Worm (Caenorhabditis elegans): ENCODE data around the gene F37C12.10.

The F37C12.10 gene

ce11 chrIII:7199467-7199866 is 11.3 kb upstream of the F37C12.10 start (continued):
- TF ChIP-seq mdt-29 (GFP tag; IDR thresholded peaks at IDR 0.05) (no peak), fkh-10 (GFP tag; optimal IDR thresholded peaks at IDR 0.05) (no peak), F49E8.2 (tag; optimal IDR thresholded peaks at IDR 0.05; ENCODE audit: borderline replicate concordance) (no peak), lin-13 (GFP tag; optimal IDR thresholded peaks at IDR 0.05) (no peak), unc-39 (tag; optimal IDR thresholded peaks at IDR 0.05) (no peak), mxl-2 (GFP tag; conservative IDR thresholded peaks at IDR 0.05) (no peak)

ce11 chrIII:7198838-7199237 is 10.7 kb upstream of the F37C12.10 start, which contains the start of gene pfd-5:
TSS of gene pfd-5 (minus strand) at chrIII:7198884.
- no peak for TF ChIP-seq rbr-2 (tag; optimal IDR thresholded peaks at IDR 0.05)
- no peak for TF ChIP-seq daf-8 (GFP tag; IDR thresholded peaks at IDR 0.05)
- TF ChIP-seq lin-1 (GFP tag; IDR thresholded peaks at IDR 0.05): no peak
- no peak for TF ChIP-seq zfp-3 (GFP tag; conservative IDR thresholded peaks at IDR 0.05)
- no peak for TF ChIP-seq ceh-62 (tag; optimal IDR thresholded peaks at IDR 0.05)
- TF ChIP-seq php-3 (GFP tag; IDR thresholded peaks at IDR 0.05): no peak
- no peak for TF ChIP-seq R02D3.7 (tag; optimal IDR thresholded peaks at IDR 0.05)
- TF ChIP-seq lir-3 (tag; optimal IDR thresholded peaks at IDR 0.05): no peak
- TF ChIP-seq F37D6.2 (tag; optimal IDR thresholded peaks at IDR 0.05): no peak
- peak in 1 of 2 experiments; percentile 84 for TF ChIP-seq lsy-2 (tag; optimal IDR thresholded peaks at IDR 0.05)
- TF ChIP-seq lin-29 (GFP tag; IDR thresholded peaks at IDR 0.05): no peak
- no peak for TF ChIP-seq nhr-6 (tag; optimal IDR thresholded peaks at IDR 0.05)
- no peak for TF ChIP-seq tra-1 (GFP tag; IDR thresholded peaks at IDR 0.05)
- TF ChIP-seq egl-27 (tag; optimal IDR thresholded peaks at IDR 0.05): no peak
- no peak for TF ChIP-seq pha-4 (GFP tag; IDR thresholded peaks at IDR 0.05)
- no peak for TF ChIP-seq pha-4 (tag; optimal IDR thresholded peaks at IDR 0.05)
- TF ChIP-seq F49E8.2 (tag; optimal IDR thresholded peaks at IDR 0.05; ENCODE audit: borderline replicate concordance): no peak
- TF ChIP-seq madf-5 (GFP tag; IDR thresholded peaks at IDR 0.05): no peak
- TF ChIP-seq nhr-76 (tag; optimal IDR thresholded peaks at IDR 0.05): no peak
- TF ChIP-seq Y48G9A.11 (GFP tag; IDR thresholded peaks at IDR 0.05): no peak
- no peak for TF ChIP-seq daf-12 (tag; optimal IDR thresholded peaks at IDR 0.05)
- peak; percentile 41 for TF ChIP-seq mep-1 (tag; optimal IDR thresholded peaks at IDR 0.05)
- TF ChIP-seq ceh-28 (tag; optimal IDR thresholded peaks at IDR 0.05): no peak
- peak; percentile 98 for TF ChIP-seq mes-2 (tag; optimal IDR thresholded peaks at IDR 0.05; ENCODE audit: poor library complexity, severe bottlenecking)
- TF ChIP-seq unc-62 (GFP tag; optimal IDR thresholded peaks at IDR 0.05 in 1 of 2): no peak
- TF ChIP-seq unc-62 (tag; optimal IDR thresholded peaks at IDR 0.05): no peak
- no peak for TF ChIP-seq attf-4 (tag; optimal IDR thresholded peaks at IDR 0.05)
- TF ChIP-seq aly-2 (tag; optimal IDR thresholded peaks at IDR 0.05): no peak
- TF ChIP-seq snpc-1.2 (GFP tag; IDR thresholded peaks at IDR 0.05): no peak
- TF ChIP-seq hlh-11 (tag; optimal IDR thresholded peaks at IDR 0.05): no peak
- no peak for TF ChIP-seq snpc-4 (tag; optimal IDR thresholded peaks at IDR 0.05)
- TF ChIP-seq ces-1 (GFP tag; optimal IDR thresholded peaks at IDR 0.05): no peak
- peak; percentile 92 for TF ChIP-seq dpl-1 (GFP tag; optimal IDR thresholded peaks at IDR 0.05)
- TF ChIP-seq ceh-44 (GFP tag; IDR thresholded peaks at IDR 0.05): 0 out of 2 replicates have a peak, but pooled peaks have one; percentile 26
- TF ChIP-seq Y5F2A.4 (GFP tag; optimal IDR thresholded peaks at IDR 0.05): no peak
- no peak for TF ChIP-seq ztf-11 (tag; optimal IDR thresholded peaks at IDR 0.05)
- no peak for TF ChIP-seq spr-1 (tag; optimal IDR thresholded peaks at IDR 0.05)
- TF ChIP-seq hlh-30 (tag; optimal IDR thresholded peaks at IDR 0.05; ENCODE audit: insufficient read depth): peak; percentile 36
- TF ChIP-seq fos-1 (tag; optimal IDR thresholded peaks at IDR 0.05): no peak
- no peak for TF ChIP-seq zag-1 (tag; optimal IDR thresholded peaks at IDR 0.05)
- TF ChIP-seq F44E2.7 (GFP tag; IDR thresholded peaks at IDR 0.05): no peak
- no peak for TF ChIP-seq aha-1 (tag)
- TF ChIP-seq nhr-11 (tag; optimal IDR thresholded peaks at IDR 0.05): no peak
- TF ChIP-seq mxl-2 (GFP tag; conservative IDR thresholded peaks at IDR 0.05): no peak
- no peak for TF ChIP-seq dmd-8 (GFP tag; IDR thresholded peaks at IDR 0.05)
- no peak for TF ChIP-seq zip-2 (tag; optimal IDR thresholded peaks at IDR 0.05)
- TF ChIP-seq duxl-1 (tag; optimal IDR thresholded peaks at IDR 0.05; ENCODE audit: poor library complexity): no peak
